Fruit fly (Drosophila melanogaster) ovary, adult (tissue): ENCODE data around the gene CG14096.
A peak's percentile ranks its signal among the peaks of the same experiment; 100 is the strongest.
"Not testable (repeated sequence)": the region's sequence is repeated elsewhere in the genome, so short reads cannot be mapped to it uniquely, and the experiment has no call there.

ENCODE experiments used
- CG17801 ChIP-seq: fragments of 200-800 bp; optimal IDR thresholded peaks from 2 replicates; lab custom pipeline; 2019; ENCODE audit warnings: missing biosample characterization, mild to moderate bottlenecking, missing genetic modification characterization, moderate library complexity; ENCODE audit not compliant: partially characterized antibody

CG14096 gene

dm6 chr3L:19466979-19467378, at the start of gene CG14096, which contains the start of gene CG32214:
Gene CG14096, minus strand, starts transcription at chr3L:19467079.
Gene CG32214, plus strand, starts transcription at chr3L:19467346.
- not testable (repeated sequence) for TF ChIP-seq CG17801 (GFP tag; lab: Kevin White, UChicago)

dm6 chr3L:19516547-19516946, 49.7 kb upstream of the CG14096 start:
- no peak for TF ChIP-seq CG17801 (GFP tag; lab: Kevin White, UChicago)

- no peak for TF ChIP-seq CG17801 (GFP tag; lab: Kevin White, UChicago)
These were observed 45.8 kb upstream of the CG14096 start for dm6 chr3L:19512672-19513071.

- TF ChIP-seq CG17801 (GFP tag; lab: Kevin White, UChicago): no peak
These were observed 37.8 kb upstream of the CG14096 start for dm6 chr3L:19504719-19505118.

- no peak for TF ChIP-seq CG17801 (GFP tag; lab: Kevin White, UChicago)
These were observed 36.9 kb upstream of the CG14096 start, which contains the start of gene CG9452 for dm6 chr3L:19503770-19504169. Gene CG9452, minus strand, starts transcription at chr3L:19503870.

- TF ChIP-seq CG17801 (GFP tag; lab: Kevin White, UChicago): no peak
These were observed 33.8 kb upstream of the CG14096 start, which contains the start of gene CG9451 for dm6 chr3L:19500698-19501097. Gene CG9451, minus strand, starts transcription at chr3L:19500798.

- TF ChIP-seq CG17801 (GFP tag; lab: Kevin White, UChicago): no peak
These were observed 32.5 kb upstream of the CG14096 start for dm6 chr3L:19499334-19499733.

dm6 chr3L:19497623-19498022, 30.7 kb upstream of the CG14096 start, which contains the start of gene CG9449:
Gene CG9449, minus strand, starts transcription at chr3L:19497723.
- no peak for TF ChIP-seq CG17801 (GFP tag; lab: Kevin White, UChicago)

dm6 chr3L:19497135-19497534, 30.3 kb upstream of the CG14096 start:
- TF ChIP-seq CG17801 (GFP tag; lab: Kevin White, UChicago): no peak

dm6 chr3L:19496600-19496999, 29.7 kb upstream of the CG14096 start:
- no peak for TF ChIP-seq CG17801 (GFP tag; lab: Kevin White, UChicago)

dm6 chr3L:19495991-19496588, 29.2 kb upstream of the CG14096 start:
- TF ChIP-seq CG17801 (GFP tag; lab: Kevin White, UChicago): peak; percentile 43

dm6 chr3L:19494954-19495353, 28.1 kb upstream of the CG14096 start:
- no peak for TF ChIP-seq CG17801 (GFP tag; lab: Kevin White, UChicago)

- not testable (repeated sequence) for TF ChIP-seq CG17801 (GFP tag; lab: Kevin White, UChicago)
These were observed 20.4 kb upstream of the CG14096 start, which contains the start of gene CG32212 for dm6 chr3L:19487260-19487659. Gene CG32212, plus strand, starts transcription at chr3L:19487560.

dm6 chr3L:19486398-19486797, 19.5 kb upstream of the CG14096 start, which contains the start of gene brv1:
Gene brv1, minus strand, starts transcription at chr3L:19486498.
- TF ChIP-seq CG17801 (GFP tag; lab: Kevin White, UChicago): no peak

dm6 chr3L:19483007-19483406, 16.1 kb upstream of the CG14096 start:
- TF ChIP-seq CG17801 (GFP tag; lab: Kevin White, UChicago): no peak

- no peak for TF ChIP-seq CG17801 (GFP tag; lab: Kevin White, UChicago)
These were observed 15.1 kb upstream of the CG14096 start for dm6 chr3L:19482014-19482413.
